Worm (Caenorhabditis elegans) whole organism, young adult: ENCODE results near the gene C45B2.1.

Experiments used
- B0336.3 ChIP-seq: fragments of 200-800 bp; sonication (Bioruptor generic); IDR thresholded peaks from 2 replicates; pipeline ENCODE4 v1.3.6; 2022; ENCODE audit warnings: missing genetic modification characterization, missing compliant biosample characterization
- C06A6.2 ChIP-seq: fragments of 200-800 bp; sonication (Bioruptor generic); conservative IDR thresholded peaks from 2 replicates; pipeline ENCODE4 v1.3.6; 2022; ENCODE audit warnings: missing genetic modification characterization, missing compliant biosample characterization
- C17E4.6 ChIP-seq: fragments of 200-800 bp; sonication (Bioruptor generic); IDR thresholded peaks from 2 replicates; pipeline ENCODE4 v1.3.6; 2022; ENCODE audit warnings: missing genetic modification reagents, missing genetic modification characterization, missing compliant biosample characterization
- F23B12.7 ChIP-seq: sonication (generic microtip); optimal IDR thresholded peaks from 2 replicates; lab custom pipeline; 2017; ENCODE audit warnings: missing genetic modification characterization, mild to moderate bottlenecking, missing compliant biosample characterization, antibody characterized with exemption, moderate library complexity; ENCODE audit not compliant: insufficient read depth
- F37B4.10 ChIP-seq: fragments of 200-800 bp; sonication (Bioruptor generic); IDR thresholded peaks from 2 replicates; pipeline ENCODE4 v1.3.6; 2022; ENCODE audit warnings: missing genetic modification characterization, missing compliant biosample characterization
- F57C9.4 ChIP-seq: sonication (generic microtip); optimal IDR thresholded peaks from 2 replicates; lab custom pipeline; 2017; ENCODE audit warnings: mild to moderate bottlenecking, missing genetic modification characterization, missing compliant biosample characterization
- T07F8.4 ChIP-seq: sonication (generic microtip); optimal IDR thresholded peaks from 2 replicates; lab custom pipeline; 2016; ENCODE audit warnings: mild to moderate bottlenecking, missing genetic modification characterization, moderate library complexity, missing compliant biosample characterization
- Y79H2A.3 ChIP-seq: fragments of 200-800 bp; sonication (Bioruptor generic); conservative IDR thresholded peaks from 2 replicates; pipeline ENCODE4 v1.3.6; 2022; ENCODE audit warnings: missing genetic modification reagents, missing genetic modification characterization, missing compliant biosample characterization
- aptf-3 ChIP-seq: fragments of 200-800 bp; sonication (Bioruptor generic); IDR thresholded peaks from 2 replicates; pipeline ENCODE4 v1.3.6; 2022; ENCODE audit warnings: missing genetic modification characterization, missing compliant biosample characterization
- atf-7 ChIP-seq: sonication (generic microtip); optimal IDR thresholded peaks from 2 replicates; lab custom pipeline; 2017; ENCODE audit warnings: mild to moderate bottlenecking, missing genetic modification characterization, missing compliant biosample characterization
- bed-2 ChIP-seq: fragments of 200-800 bp; sonication (Bioruptor generic); IDR thresholded peaks from 2 replicates; pipeline ENCODE4 v1.3.6; 2022; ENCODE audit warnings: missing genetic modification reagents, missing genetic modification characterization, missing compliant biosample characterization
- cebp-1 ChIP-seq, 2 experiments: fragments of 200-800 bp in 1 of 2; sonication (Bioruptor generic) in 1 of 2; sonication (generic microtip) in 1 of 2; IDR thresholded peaks in 1 of 2; optimal IDR thresholded peaks in 1 of 2; 2 replicates each; pipeline versions ENCODE4 v1.3.6 to Lab custom; 2017 to 2022; ENCODE audit warnings: missing compliant biosample characterization in 2 of 2, missing genetic modification characterization in 2 of 2, mild to moderate bottlenecking in 1 of 2, missing genetic modification reagents in 1 of 2, moderate library complexity in 1 of 2
- ceh-27 ChIP-seq: fragments of 200-800 bp; sonication (Bioruptor generic); optimal IDR thresholded peaks from 2 replicates; lab custom pipeline; 2018; ENCODE audit warnings: mild to moderate bottlenecking, missing genetic modification characterization, moderate library complexity, missing compliant biosample characterization
- ceh-91 ChIP-seq: fragments of 200-800 bp; sonication (Bioruptor generic); IDR thresholded peaks from 2 replicates; pipeline ENCODE4 v1.3.6; 2022; ENCODE audit warnings: missing genetic modification reagents, missing genetic modification characterization, missing compliant biosample characterization
- chd-7 ChIP-seq: sonication (generic microtip); optimal IDR thresholded peaks from 2 replicates; lab custom pipeline; 2016; ENCODE audit warnings: mild to moderate bottlenecking, missing genetic modification characterization, moderate library complexity, missing compliant biosample characterization
- die-1 ChIP-seq: sonication (generic microtip); optimal IDR thresholded peaks from 2 replicates; lab custom pipeline; 2016; ENCODE audit warnings: missing genotype, mild to moderate bottlenecking, missing genetic modification characterization, missing compliant biosample characterization
- dox-1 ChIP-seq: fragments of 200-800 bp; sonication (Bioruptor generic); IDR thresholded peaks from 2 replicates; pipeline ENCODE4 v1.3.6; 2022; ENCODE audit warnings: missing genetic modification reagents, missing genetic modification characterization, missing compliant biosample characterization
- dpl-1 ChIP-seq: fragments of 150-350 bp; optimal IDR thresholded peaks from 2 replicates; lab custom pipeline; 2014; ENCODE audit warnings: missing biosample characterization, missing genetic modification reagents, missing genetic modification characterization
- egrh-3 ChIP-seq: fragments of 200-800 bp; sonication (Bioruptor generic); IDR thresholded peaks from 2 replicates; pipeline ENCODE4 v1.3.6; 2022; ENCODE audit warnings: missing genetic modification reagents, missing genetic modification characterization, missing compliant biosample characterization
- ekl-4 ChIP-seq: fragments of 200-800 bp; sonication (Bioruptor generic); IDR thresholded peaks from 2 replicates; pipeline ENCODE4 v1.3.6; 2022; ENCODE audit warnings: missing genetic modification reagents, missing genetic modification characterization, missing compliant biosample characterization
- hmg-20 ChIP-seq: fragments of 200-800 bp; sonication (Bioruptor generic); IDR thresholded peaks from 2 replicates; pipeline ENCODE4 v1.3.6; 2022; ENCODE audit warnings: missing genetic modification reagents, missing genetic modification characterization, missing compliant biosample characterization
- hrde-1 ChIP-seq: sonication (generic microtip); optimal IDR thresholded peaks from 2 replicates; lab custom pipeline; 2016; ENCODE audit warnings: missing genetic modification characterization, mild to moderate bottlenecking, missing compliant biosample characterization, moderate library complexity, missing genotype, missing genetic modification reagents, borderline replicate concordance
- hsf-1 ChIP-seq: fragments of 200-800 bp; sonication (Bioruptor generic); IDR thresholded peaks from 2 replicates; pipeline ENCODE4 v1.3.6; 2022; ENCODE audit warnings: missing genetic modification reagents, missing genetic modification characterization, missing compliant biosample characterization
- let-526 ChIP-seq: fragments of 200-800 bp; sonication (Bioruptor generic); IDR thresholded peaks from 2 replicates; pipeline ENCODE4 v1.3.6; 2022; ENCODE audit warnings: missing genetic modification reagents, missing genetic modification characterization, missing compliant biosample characterization
- let-607 ChIP-seq, 2 experiments: fragments of 200-800 bp in 1 of 2; sonication (Bioruptor generic) in 1 of 2; sonication (generic microtip) in 1 of 2; optimal IDR thresholded peaks; 2 replicates each; lab custom pipeline; 2016 to 2018; ENCODE audit warnings: mild to moderate bottlenecking in 2 of 2, missing compliant biosample characterization in 2 of 2, missing genetic modification characterization in 2 of 2, moderate library complexity in 2 of 2, missing genotype in 1 of 2
- lin-40 ChIP-seq: sonication (generic microtip); optimal IDR thresholded peaks from 2 replicates; lab custom pipeline; 2016; ENCODE audit warnings: missing genetic modification characterization, mild to moderate bottlenecking, missing compliant biosample characterization, missing genotype, missing genetic modification reagents
- lin-54 ChIP-seq: fragments of 200-800 bp; sonication (Bioruptor generic); optimal IDR thresholded peaks from 2 replicates; lab custom pipeline; 2018; ENCODE audit warnings: mild to moderate bottlenecking, missing genetic modification characterization, missing compliant biosample characterization
- madf-6 ChIP-seq: fragments of 200-800 bp; sonication (Bioruptor generic); IDR thresholded peaks from 2 replicates; pipeline ENCODE4 v1.3.6; 2022; ENCODE audit warnings: missing genetic modification reagents, missing genetic modification characterization, missing compliant biosample characterization
- mcd-1 ChIP-seq: fragments of 200-800 bp; sonication (Bioruptor generic); IDR thresholded peaks from 2 replicates; pipeline ENCODE4 v1.3.6; 2022; ENCODE audit warnings: missing genetic modification reagents, missing genetic modification characterization, missing compliant biosample characterization
- mes-4 ChIP-seq: sonication (generic microtip); optimal IDR thresholded peaks from 2 replicates; lab custom pipeline; 2016; ENCODE audit warnings: missing genotype, missing genetic modification characterization, missing compliant biosample characterization
- nfya-2 ChIP-seq: fragments of 200-800 bp; sonication (Bioruptor generic); IDR thresholded peaks from 2 replicates; pipeline ENCODE4 v1.3.6; 2022; ENCODE audit warnings: missing genetic modification reagents, missing genetic modification characterization, missing compliant biosample characterization
- nhr-80 ChIP-seq: sonication (generic microtip); optimal IDR thresholded peaks from 2 replicates; lab custom pipeline; 2016; ENCODE audit warnings: missing genetic modification characterization, missing compliant biosample characterization
- nhr-90 ChIP-seq: sonication (generic microtip); optimal IDR thresholded peaks from 2 replicates; lab custom pipeline; 2016; ENCODE audit warnings: missing genotype, mild to moderate bottlenecking, missing genetic modification characterization, missing compliant biosample characterization
- pbrm-1 ChIP-seq: fragments of 200-800 bp; sonication (Bioruptor generic); IDR thresholded peaks from 2 replicates; pipeline ENCODE4 v1.3.6; 2022; ENCODE audit warnings: missing genetic modification reagents, missing genetic modification characterization, missing compliant biosample characterization
- sdz-38 ChIP-seq: sonication (generic microtip); optimal IDR thresholded peaks from 2 replicates; lab custom pipeline; 2016; ENCODE audit warnings: missing genotype, missing genetic modification characterization, missing compliant biosample characterization
- snpc-1.3 ChIP-seq: sonication (generic microtip); optimal IDR thresholded peaks from 2 replicates; lab custom pipeline; 2017; ENCODE audit warnings: missing genetic modification characterization, mild to moderate bottlenecking, missing compliant biosample characterization, antibody characterized with exemption, moderate library complexity, missing genotype, missing genetic modification reagents; ENCODE audit not compliant: insufficient read depth
- snpc-4 ChIP-seq, 5 experiments: fragments of 150-350 bp in 1 of 5; sonication (generic microtip) in 4 of 5; optimal IDR thresholded peaks; 2 replicates each; lab custom pipeline; 2014 to 2018; ENCODE audit warnings: missing genetic modification characterization in 5 of 5, missing biosample characterization in 3 of 5, antibody characterized with exemption in 2 of 5, mild to moderate bottlenecking in 2 of 5, missing compliant biosample characterization in 2 of 5, missing genotype in 2 of 5, moderate library complexity in 2 of 5, missing genetic modification reagents in 1 of 5
- tbx-9 ChIP-seq: sonication (generic microtip); optimal IDR thresholded peaks from 2 replicates; lab custom pipeline; 2016; ENCODE audit warnings: borderline replicate concordance, missing genetic modification characterization, inconsistent platforms, missing compliant biosample characterization
- tlf-1 ChIP-seq: fragments of 200-800 bp; sonication (Bioruptor generic); optimal IDR thresholded peaks from 2 replicates; lab custom pipeline; 2018; ENCODE audit warnings: mild to moderate bottlenecking, missing genetic modification characterization, missing compliant biosample characterization
- unc-130 ChIP-seq: sonication (generic microtip); optimal IDR thresholded peaks from 2 replicates; lab custom pipeline; 2016; ENCODE audit warnings: missing genetic modification reagents, missing genetic modification characterization, missing compliant biosample characterization
- ztf-18 ChIP-seq: sonication (generic microtip); optimal IDR thresholded peaks from 2 replicates; lab custom pipeline; 2016; ENCODE audit warnings: missing genotype, mild to moderate bottlenecking, missing genetic modification characterization, missing compliant biosample characterization
- ztf-28 ChIP-seq: fragments of 200-800 bp; sonication (Bioruptor generic); IDR thresholded peaks from 2 replicates; pipeline ENCODE4 v1.3.6; 2022; ENCODE audit warnings: missing genetic modification reagents, missing genetic modification characterization, missing compliant biosample characterization
- ztf-3 ChIP-seq: fragments of 200-800 bp; sonication (Bioruptor generic); optimal IDR thresholded peaks from 2 replicates; lab custom pipeline; 2018; ENCODE audit warnings: mild to moderate bottlenecking, missing genetic modification characterization, missing compliant biosample characterization
- ztf-6 ChIP-seq: fragments of 200-800 bp; sonication (Bioruptor generic); IDR thresholded peaks from 2 replicates; pipeline ENCODE4 v1.3.6; 2022; ENCODE audit warnings: missing genetic modification reagents, missing genetic modification characterization, missing compliant biosample characterization

C45B2.1 gene

DNA sequence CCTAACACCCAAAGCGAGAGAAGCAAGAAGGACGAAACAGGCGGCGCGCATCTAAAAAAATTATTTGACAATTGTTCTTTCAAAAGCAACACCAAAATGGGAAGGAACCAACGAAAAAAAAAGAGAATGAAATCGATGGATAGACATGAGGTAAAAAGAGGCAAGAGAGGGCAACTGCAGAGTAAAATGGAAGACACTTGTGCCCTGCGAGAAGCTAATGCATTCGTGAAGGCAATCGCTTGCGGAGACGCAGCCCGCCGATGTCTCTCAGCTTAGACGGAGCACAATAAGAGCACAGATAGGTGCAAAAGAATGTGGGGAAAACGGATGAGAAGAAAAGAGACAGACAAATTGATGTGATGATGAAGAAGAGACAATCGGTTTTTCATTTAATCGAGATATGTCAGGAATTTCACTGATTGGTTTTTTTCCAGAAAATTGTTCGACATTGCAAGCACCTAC, 42.3 kb downstream of the C45B2.1 start, which contains the start of gene C15H9.9 (continued):
- TF ChIP-seq chd-7 (tag; lab: Kevin White, UChicago) (peak; percentile 2), C17E4.6 (GFP tag; lab: Robert Waterston, UW) (0 out of 2 replicates have a peak, but pooled peaks have one; percentile 22), mes-4 (tag; lab: Kevin White, UChicago) (no peak), madf-6 (no peak), Y79H2A.3 (GFP tag; lab: Robert Waterston, UW) (no peak), hsf-1 (GFP tag; lab: Robert Waterston, UW) (no peak), let-607 (tag; optimal IDR thresholded peaks at IDR 0.05; lab: Kevin White, UChicago) (no peak), nfya-2 (GFP tag; lab: Robert Waterston, UW) (no peak)
- TF ChIP-seq, all 124 proteins: peak for 7

DNA sequence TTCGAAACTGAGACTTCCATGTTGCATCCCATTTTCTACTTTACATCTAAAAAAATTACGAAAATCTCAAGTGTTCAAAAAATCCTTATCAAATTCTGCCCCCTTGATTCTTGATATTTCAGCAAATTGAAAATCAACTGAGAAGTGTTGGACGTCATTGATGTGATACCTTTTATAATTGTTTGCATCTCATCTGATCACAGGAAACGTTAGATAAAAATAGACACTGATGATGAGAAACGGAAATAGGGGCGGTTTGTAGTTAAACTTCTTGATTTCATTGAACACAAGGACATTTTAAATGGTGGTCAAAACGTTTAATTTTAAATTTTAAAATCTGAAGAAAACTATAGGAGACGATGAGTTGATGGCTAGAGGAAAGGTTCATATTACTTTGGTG, 42.8 kb downstream of the C45B2.1 start:
- TF ChIP-seq ztf-3: no peak
- TF ChIP-seq ekl-4: no peak
- TF ChIP-seq mcd-1: no peak
- no peak for TF ChIP-seq snpc-4 (GFP tag; optimal IDR thresholded peaks at IDR 0.05; lab: Kevin White, UChicago)
- no peak for TF ChIP-seq snpc-4 (tag; optimal IDR thresholded peaks at IDR 0.05; lab: Kevin White, UChicago)
- TF ChIP-seq let-526: no peak
- no peak for TF ChIP-seq sdz-38 (tag; lab: Kevin White, UChicago)
- TF ChIP-seq pbrm-1 (GFP tag; lab: Robert Waterston, UW): no peak
- no peak for TF ChIP-seq egrh-3 (GFP tag; lab: Robert Waterston, UW)
- no peak for TF ChIP-seq aptf-3 (GFP tag; lab: Robert Waterston, UW)
- TF ChIP-seq, all 124 proteins: peak for 0

DNA sequence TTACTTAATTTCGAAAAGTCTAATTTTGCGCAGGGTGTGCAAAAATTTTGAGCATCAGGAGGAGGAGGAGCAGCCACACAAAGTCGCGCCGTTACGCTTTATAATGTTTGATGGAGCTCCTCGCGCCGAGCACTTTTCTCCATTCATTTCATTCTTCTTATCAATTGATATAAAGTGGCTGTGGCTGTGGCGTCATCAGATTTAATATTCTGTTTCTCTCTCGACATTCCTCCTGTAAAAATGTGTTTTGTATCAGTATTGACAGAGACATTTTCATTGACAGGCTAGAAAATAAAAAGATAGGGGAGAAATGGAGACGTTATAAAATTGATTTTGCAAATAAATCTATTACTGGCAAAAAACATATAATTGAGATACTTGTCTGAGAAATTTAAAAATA, 43.4 kb downstream of the C45B2.1 start:
- TF ChIP-seq bed-2: no peak
- TF ChIP-seq mcd-1: no peak
- no peak for TF ChIP-seq F23B12.7
- TF ChIP-seq hmg-20: no peak
- no peak for TF ChIP-seq tbx-9 (tag; lab: Kevin White, UChicago)
- TF ChIP-seq ztf-28 (GFP tag; lab: Robert Waterston, UW): no peak
- TF ChIP-seq tlf-1 (GFP tag; lab: Kevin White, UChicago): no peak
- TF ChIP-seq B0336.3 (GFP tag; lab: Robert Waterston, UW): peak; percentile 47; the same call in 1 of the 2 replicates
- TF ChIP-seq ztf-18 (tag; lab: Kevin White, UChicago): no peak
- no peak for TF ChIP-seq nhr-90
- no peak for TF ChIP-seq C06A6.2 (GFP tag; lab: Robert Waterston, UW)
- TF ChIP-seq mes-4 (tag; lab: Kevin White, UChicago): no peak
- TF ChIP-seq unc-130 (GFP tag; lab: Kevin White, UChicago): no peak
- TF ChIP-seq T07F8.4 (tag; lab: Kevin White, UChicago): no peak
- peak; percentile 88 for TF ChIP-seq nhr-80 (tag; lab: Kevin White, UChicago)
- TF ChIP-seq hrde-1 (tag; lab: Kevin White, UChicago): no peak
- no peak for TF ChIP-seq F37B4.10 (GFP tag; lab: Robert Waterston, UW)
- peak; percentile 2 for TF ChIP-seq lin-40 (tag; lab: Kevin White, UChicago)
- TF ChIP-seq ceh-91: no peak
- TF ChIP-seq ztf-6 (GFP tag; lab: Robert Waterston, UW): no peak
- TF ChIP-seq snpc-1.3 (tag; lab: Kevin White, UChicago): no peak
- no peak for TF ChIP-seq ceh-27 (GFP tag; lab: Kevin White, UChicago)
- TF ChIP-seq dpl-1 (GFP tag; lab: Kevin White, UChicago): no peak
- peak; percentile 51 for TF ChIP-seq atf-7
- no peak for TF ChIP-seq die-1
- TF ChIP-seq lin-54 (GFP tag; lab: Kevin White, UChicago): no peak
- peak; percentile 41; the same call in 1 of the 2 replicates for TF ChIP-seq dox-1 (GFP tag; lab: Robert Waterston, UW)
- no peak for TF ChIP-seq madf-6
- no peak for TF ChIP-seq ztf-3
- TF ChIP-seq cebp-1 (GFP tag; IDR thresholded peaks at IDR 0.05; lab: Robert Waterston, UW): no peak
- TF ChIP-seq cebp-1 (tag; optimal IDR thresholded peaks at IDR 0.05; lab: Kevin White, UChicago): no peak
- TF ChIP-seq F57C9.4 (tag; lab: Kevin White, UChicago): no peak
- TF ChIP-seq aptf-3 (GFP tag; lab: Robert Waterston, UW): no peak
